Fruit fly (Drosophila melanogaster) Kc167 (cell line): ENCODE data around the gene Cep97.

Experiments
- h ChIP-seq: fragments of >200 bp; optimal IDR thresholded peaks from 3 replicates; lab custom pipeline; 2018; ENCODE audit warnings: missing external identifiers
- ttk ChIP-seq: sonication (Bioruptor generic); optimal IDR thresholded peaks from 2 replicates; lab custom pipeline; 2017; ENCODE audit warnings: missing external identifiers

DNA sequence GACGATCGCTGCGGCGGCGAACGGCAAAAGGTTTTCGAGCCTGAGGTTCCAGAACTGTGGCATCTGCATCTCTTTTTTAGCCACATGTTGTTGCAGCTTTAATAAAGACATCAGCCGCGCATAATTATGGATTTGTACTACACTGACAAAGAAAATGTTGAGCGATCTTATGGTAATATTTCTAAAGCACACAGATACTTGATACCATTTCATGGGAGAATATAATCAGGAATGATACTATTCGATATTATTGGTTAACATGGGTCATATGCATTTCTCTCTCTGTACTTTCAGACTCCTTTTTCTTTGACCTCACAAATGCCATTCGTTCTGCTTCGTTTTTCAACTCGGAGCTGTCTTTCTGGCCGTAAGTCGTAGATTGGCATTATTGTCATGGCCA lies 15.4 kb upstream of the Cep97 start:
- TF ChIP-seq ttk (lab: Kevin White, UChicago): no peak
- no peak for TF ChIP-seq h
